Worm (Caenorhabditis elegans): ENCODE data around the gene amt-3.
A peak's percentile ranks its signal among the peaks of the same experiment; 100 is the strongest.

The amt-3 gene

DNA sequence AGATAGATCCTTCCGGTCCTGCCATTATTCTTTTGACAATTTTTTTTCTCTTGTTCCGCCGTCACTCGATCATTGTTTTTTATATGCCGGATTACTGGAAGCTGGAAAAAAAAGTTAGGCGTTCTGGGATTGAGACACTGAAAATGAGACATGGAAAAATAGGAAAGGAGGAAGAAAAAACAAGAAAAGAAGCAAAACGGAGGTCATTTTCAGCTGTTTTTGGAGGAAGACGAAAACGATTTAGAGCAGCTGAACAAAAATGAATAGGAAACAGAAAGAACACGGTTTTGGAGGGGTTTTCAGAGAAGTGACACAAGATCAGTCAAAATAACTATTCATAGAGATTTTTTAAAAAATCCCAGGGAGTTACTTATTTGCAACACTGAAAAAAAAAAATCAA is at the start of gene amt-3:
TSS of gene amt-3 (minus strand) at position 101 of the 400 bp plus-strand sequence.
- TF ChIP-seq nhr-25 (tag; optimal IDR thresholded peaks at IDR 0.05) (no peak), R02D3.7 (tag; optimal IDR thresholded peaks at IDR 0.05) (no peak), ZK546.5 (tag; optimal IDR thresholded peaks at IDR 0.05) (no peak), C34F6.9 (tag; optimal IDR thresholded peaks at IDR 0.05) (no peak), lin-13 (GFP tag; optimal IDR thresholded peaks at IDR 0.05) (no peak)

DNA sequence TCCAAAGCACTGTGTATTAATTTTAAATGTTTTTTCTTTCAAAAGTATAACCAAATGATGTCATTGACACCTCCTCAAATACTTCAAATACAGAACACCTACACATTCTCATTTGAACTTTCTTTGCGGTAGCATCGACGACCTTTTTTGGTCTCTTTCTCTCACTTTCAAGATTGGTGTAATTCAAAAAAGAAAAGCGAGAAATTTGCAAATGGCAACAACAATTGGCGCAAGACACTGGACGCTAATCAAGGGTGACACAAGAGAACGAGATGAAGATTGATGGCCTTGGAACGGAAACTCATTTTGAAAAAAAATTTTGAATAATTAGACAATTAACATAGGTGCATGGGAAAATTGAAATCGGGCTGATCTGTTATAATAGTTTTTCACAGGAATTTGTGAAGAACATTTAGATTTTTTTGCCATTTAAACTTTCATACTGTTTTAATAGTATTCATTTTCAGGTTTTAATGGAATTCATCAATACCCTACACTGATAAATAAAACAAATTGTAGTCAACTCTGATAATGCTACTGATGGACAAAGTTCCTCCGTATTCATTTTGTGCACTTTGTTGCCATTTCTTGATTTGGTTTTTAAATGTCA is 48.2 kb upstream of the amt-3 start, which contains the start of gene fdgt-2:
TSS of gene fdgt-2 (plus strand) at position 560 of the 610 bp plus-strand sequence.
- no peak for TF ChIP-seq peb-1 (tag; optimal IDR thresholded peaks at IDR 0.05)
- TF ChIP-seq ceh-16 (tag; optimal IDR thresholded peaks at IDR 0.05) = peak; percentile 77
- peak; percentile 43 for TF ChIP-seq nhr-25 (tag; optimal IDR thresholded peaks at IDR 0.05)

DNA sequence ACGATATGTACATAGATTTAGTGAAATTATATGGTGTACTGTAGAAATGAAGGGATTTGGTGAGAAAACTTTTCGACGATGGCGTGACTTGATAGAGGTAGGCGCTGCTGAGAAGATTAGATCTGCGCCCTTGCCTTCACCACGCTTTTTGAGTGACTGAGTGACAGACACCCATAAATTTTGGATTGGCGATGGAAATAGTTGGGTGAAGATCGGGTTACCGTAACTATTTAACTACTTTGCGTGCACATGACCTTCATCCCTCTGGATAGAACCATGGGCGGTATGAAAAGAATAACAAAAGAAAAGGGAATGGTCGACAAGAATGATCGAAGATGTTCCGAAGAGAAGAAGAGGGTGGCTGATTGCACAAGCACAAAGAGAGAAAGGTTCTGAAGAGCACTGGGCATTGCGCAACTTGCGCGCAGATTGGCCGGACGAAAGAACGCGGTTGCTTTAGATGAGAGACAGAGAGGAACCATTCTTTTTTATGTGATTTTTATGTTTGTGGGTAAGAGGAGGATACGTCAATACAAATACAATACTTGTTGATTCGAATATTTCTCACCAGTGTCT is 46.6 kb upstream of the amt-3 start:
- no peak for TF ChIP-seq ztf-11 (tag; optimal IDR thresholded peaks at IDR 0.05)
- no peak for TF ChIP-seq nhr-10 (tag; optimal IDR thresholded peaks at IDR 0.05)
- TF ChIP-seq elt-1 (tag; optimal IDR thresholded peaks at IDR 0.05) = peak; percentile 17
- no peak for TF ChIP-seq unc-55 (GFP tag; optimal IDR thresholded peaks at IDR 0.05)
- TF ChIP-seq ceh-16 (tag; optimal IDR thresholded peaks at IDR 0.05) = peak; percentile 37

DNA sequence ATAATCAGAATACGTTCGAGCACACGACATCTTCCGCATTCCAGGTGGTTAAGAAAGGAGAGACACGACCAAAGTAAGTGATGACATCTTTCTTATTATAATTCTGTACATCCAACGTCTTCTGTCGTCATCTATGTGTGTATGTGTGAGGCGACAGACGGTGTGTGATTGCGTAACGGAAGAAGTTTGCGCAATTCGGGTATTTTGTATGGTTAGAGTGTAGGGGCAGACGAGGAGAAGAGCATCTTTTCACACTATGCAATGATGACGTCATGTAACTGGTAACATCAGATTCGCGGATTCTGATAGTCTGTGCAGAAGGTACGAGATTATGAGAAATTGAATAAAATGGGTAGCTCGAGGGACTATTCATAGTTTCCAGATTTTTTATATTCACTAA is 46.1 kb upstream of the amt-3 start:
- no peak for TF ChIP-seq nhr-23 (tag; optimal IDR thresholded peaks at IDR 0.05)
- TF ChIP-seq alr-1 (tag; optimal IDR thresholded peaks at IDR 0.05) = no peak
- TF ChIP-seq lin-13 (GFP tag; optimal IDR thresholded peaks at IDR 0.05) = no peak
- TF ChIP-seq sma-3 (GFP tag; optimal IDR thresholded peaks at IDR 0.05) = no peak
- TF ChIP-seq ZK546.5 (tag; optimal IDR thresholded peaks at IDR 0.05) = no peak
- no peak for TF ChIP-seq unc-39 (tag; optimal IDR thresholded peaks at IDR 0.05)
- no peak for TF ChIP-seq ztf-4 (tag; optimal IDR thresholded peaks at IDR 0.05)
- no peak for TF ChIP-seq skn-1 (tag; optimal IDR thresholded peaks at IDR 0.05)
- TF ChIP-seq blmp-1 (tag; optimal IDR thresholded peaks at IDR 0.05; ENCODE audit: insufficient read depth) = no peak
- no peak for TF ChIP-seq nhr-21 (tag; optimal IDR thresholded peaks at IDR 0.05)
- no peak for TF ChIP-seq egl-27 (tag; optimal IDR thresholded peaks at IDR 0.05)
- TF ChIP-seq unc-55 (GFP tag; optimal IDR thresholded peaks at IDR 0.05) = no peak
- TF ChIP-seq snpc-4 (tag; optimal IDR thresholded peaks at IDR 0.05) = no peak
- TF ChIP-seq nhr-12 (tag; optimal IDR thresholded peaks at IDR 0.05) = no peak

DNA sequence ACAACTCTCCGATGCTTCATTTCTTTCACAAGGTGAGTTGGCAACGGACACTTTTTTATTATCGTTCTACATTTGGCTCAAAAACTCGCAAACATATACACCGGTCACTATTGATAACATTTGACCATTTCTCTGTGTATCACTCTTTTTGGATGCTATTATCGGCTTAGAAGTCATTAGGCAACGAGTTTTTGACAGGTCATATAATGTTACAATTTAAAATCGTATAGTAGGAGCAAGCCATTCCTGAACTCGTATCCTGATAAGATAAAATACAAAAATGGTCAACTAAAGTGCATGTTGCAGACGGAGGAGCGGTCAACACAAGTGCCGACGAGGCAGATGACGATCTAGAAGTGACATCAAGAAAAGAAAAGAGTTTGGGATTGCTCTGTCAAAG is 44.0 kb upstream of the amt-3 start:
- TF ChIP-seq fos-1 (tag; optimal IDR thresholded peaks at IDR 0.05) = peak; percentile 20
- TF ChIP-seq lin-39 (tag; optimal IDR thresholded peaks at IDR 0.05) = no peak
- TF ChIP-seq mdl-1 (tag; optimal IDR thresholded peaks at IDR 0.05) = no peak
- TF ChIP-seq lsy-2 (tag; optimal IDR thresholded peaks at IDR 0.05) = no peak
- no peak for TF ChIP-seq lin-13 (GFP tag; optimal IDR thresholded peaks at IDR 0.05)
- no peak for TF ChIP-seq zag-1 (tag; optimal IDR thresholded peaks at IDR 0.05)

DNA sequence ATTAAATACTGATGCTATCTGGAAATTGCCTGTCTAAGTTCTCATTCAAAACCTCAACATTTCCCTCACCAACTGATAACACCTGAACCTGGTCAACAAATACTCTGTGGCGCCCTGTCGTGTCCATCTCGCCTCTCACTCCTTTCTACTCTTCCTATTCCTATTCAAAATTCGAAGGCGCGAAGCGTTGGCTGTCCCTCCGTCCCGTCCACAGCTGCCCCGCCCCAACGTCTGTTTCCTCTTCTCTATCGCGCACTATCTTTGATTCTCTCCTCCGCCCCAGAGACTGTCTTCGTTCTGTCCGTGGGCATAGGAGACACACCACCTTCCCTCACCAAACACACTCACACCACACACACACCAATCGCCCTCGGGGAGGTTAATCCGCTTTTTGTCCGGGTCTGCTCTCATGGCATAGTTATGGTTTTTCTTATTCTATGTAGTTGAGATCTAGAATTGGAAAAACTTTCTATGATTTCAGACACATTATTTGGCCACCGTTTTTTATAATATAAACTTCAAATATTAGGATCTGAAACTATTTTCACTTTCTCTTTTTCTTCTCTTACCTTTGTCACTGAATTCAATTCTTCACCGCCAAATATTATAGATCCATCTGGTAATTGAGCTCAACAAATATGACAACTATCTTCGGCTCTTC is 43.2 kb upstream of the amt-3 start, which contains the start of gene efl-3:
TSS of gene efl-3 (plus strand) at position 611 of the 661 bp plus-strand sequence.
- peak; percentile 30 for TF ChIP-seq sma-9 (GFP tag; optimal IDR thresholded peaks at IDR 0.05)
- TF ChIP-seq sma-9 (tag; optimal IDR thresholded peaks at IDR 0.05) = no peak
- TF ChIP-seq nhr-10 (tag; optimal IDR thresholded peaks at IDR 0.05) = no peak
- TF ChIP-seq ceh-16 (tag; optimal IDR thresholded peaks at IDR 0.05) = peak; percentile 7
- peak; percentile 51 for TF ChIP-seq fos-1 (tag; optimal IDR thresholded peaks at IDR 0.05)
- no peak for TF ChIP-seq blmp-1 (tag; optimal IDR thresholded peaks at IDR 0.05; ENCODE audit: insufficient read depth)

All from whole organism, L2 larva.